Worm (Caenorhabditis elegans) whole organism, young adult: Measurements from ENCODE around the gene str-57.

Experiments used
- attf-6 ChIP-seq: fragments of 200-800 bp; sonication (Bioruptor generic); IDR thresholded peaks from 2 replicates; pipeline ENCODE4 v1.3.6; 2022; ENCODE audit warnings: missing genetic modification reagents, missing genetic modification characterization, missing compliant biosample characterization
- unc-130 ChIP-seq: sonication (generic microtip); optimal IDR thresholded peaks from 2 replicates; lab custom pipeline; 2016; ENCODE audit warnings: missing genetic modification reagents, missing genetic modification characterization, missing compliant biosample characterization

- TF ChIP-seq attf-6 = no peak
- no peak for TF ChIP-seq unc-130
Observed at ce11 chrV:15892696-15893095, 22.2 kb downstream of the str-57 start, which contains the start of gene T06C12.11.
